Fruit fly (Drosophila melanogaster) Kc167 (cell line): ENCODE measurements around the gene Fit1.

Source experiments
- Myc ChIP-seq: fragments of >200 bp; optimal IDR thresholded peaks from 2 replicates; lab custom pipeline; 2017; ENCODE audit warnings: missing external identifiers
- h ChIP-seq: fragments of >200 bp; optimal IDR thresholded peaks from 3 replicates; lab custom pipeline; 2018; ENCODE audit warnings: missing external identifiers

DNA sequence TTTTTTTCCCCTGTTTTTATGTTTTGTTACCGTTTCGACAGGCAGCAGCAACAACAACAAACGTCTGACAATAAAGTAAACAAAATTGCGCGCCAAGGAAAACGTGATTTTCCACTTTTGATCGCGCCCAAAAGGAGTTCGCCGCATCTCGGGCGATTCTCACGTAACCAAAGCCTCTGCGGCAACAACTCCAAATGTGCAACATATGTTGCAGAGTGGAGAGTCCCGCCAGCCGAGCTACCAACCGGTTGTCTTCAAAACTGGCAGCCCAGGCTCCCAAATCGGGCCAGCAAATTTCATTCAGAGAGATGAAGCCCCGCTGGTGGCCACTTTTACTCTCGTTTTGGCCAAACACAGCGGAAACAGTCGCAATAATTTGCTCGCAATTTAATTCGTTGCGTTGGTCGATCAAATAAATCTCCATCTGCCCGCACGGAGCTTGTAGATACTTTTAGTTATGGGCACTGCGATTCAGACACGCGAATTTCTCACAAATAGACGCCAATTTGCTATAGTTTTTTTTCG lies 47.9 kb upstream of the Fit1 start:
- TF ChIP-seq h (lab: Kevin White, UChicago) (no peak), Myc (lab: Kevin White, UChicago) (no peak)
